Fruit fly (Drosophila melanogaster): ENCODE data around the gene CG5196.

CG5196 gene

dm6 chr3R:12372800-12373199 is 35.3 kb upstream of the CG5196 start, which contains the start of gene GstD3:
GstD3 (plus strand) TSS chr3R:12373068.
- TF ChIP-seq ttk (optimal IDR thresholded peaks at IDR 0.05) (no peak), Myc (optimal IDR thresholded peaks at IDR 0.05) (no peak), psq (optimal IDR thresholded peaks at IDR 0.05) (no peak), insv (optimal IDR thresholded peaks at IDR 0.05) (no peak), h (optimal IDR thresholded peaks at IDR 0.05) (no peak), Sin3A (optimal IDR thresholded peaks at IDR 0.05) (no peak)

- no peak for TF ChIP-seq h (optimal IDR thresholded peaks at IDR 0.05)
- TF ChIP-seq Sin3A (optimal IDR thresholded peaks at IDR 0.05), result no peak
- no peak for TF ChIP-seq ttk (optimal IDR thresholded peaks at IDR 0.05)
- no peak for TF ChIP-seq Myc (optimal IDR thresholded peaks at IDR 0.05)
- no peak for TF ChIP-seq psq (optimal IDR thresholded peaks at IDR 0.05)
- no peak for TF ChIP-seq insv (optimal IDR thresholded peaks at IDR 0.05)
Observed at dm6 chr3R:12373800-12374199, 34.3 kb upstream of the CG5196 start, which contains the start of gene GstD4. GstD4 (plus strand) TSS chr3R:12374100.

- TF ChIP-seq ttk (optimal IDR thresholded peaks at IDR 0.05) (no peak), psq (optimal IDR thresholded peaks at IDR 0.05) (no peak), Sin3A (optimal IDR thresholded peaks at IDR 0.05) (no peak)
Observed at dm6 chr3R:12375258-12375783, 32.8 kb upstream of the CG5196 start, which contains the start of gene GstD5. GstD5 (plus strand) TSS chr3R:12375733.

- no peak for TF ChIP-seq insv (optimal IDR thresholded peaks at IDR 0.05)
- TF ChIP-seq Myc (optimal IDR thresholded peaks at IDR 0.05), result no peak
- no peak for TF ChIP-seq psq (optimal IDR thresholded peaks at IDR 0.05)
- no peak for TF ChIP-seq Sin3A (optimal IDR thresholded peaks at IDR 0.05)
- no peak for TF ChIP-seq h (optimal IDR thresholded peaks at IDR 0.05)
- TF ChIP-seq ttk (optimal IDR thresholded peaks at IDR 0.05), result no peak
Observed at dm6 chr3R:12376828-12377227, 31.3 kb upstream of the CG5196 start, which contains the start of gene GstD6. GstD6 (plus strand) TSS chr3R:12377128.

- no peak for TF ChIP-seq insv (optimal IDR thresholded peaks at IDR 0.05)
- no peak for TF ChIP-seq Sin3A (optimal IDR thresholded peaks at IDR 0.05)
- no peak for TF ChIP-seq h (optimal IDR thresholded peaks at IDR 0.05)
- no peak for TF ChIP-seq ttk (optimal IDR thresholded peaks at IDR 0.05)
- TF ChIP-seq psq (optimal IDR thresholded peaks at IDR 0.05), result no peak
- no peak for TF ChIP-seq Myc (optimal IDR thresholded peaks at IDR 0.05)
Observed at dm6 chr3R:12378200-12378599, 29.9 kb upstream of the CG5196 start, which contains the start of gene GstD7. GstD7 (plus strand) TSS chr3R:12378500.

dm6 chr3R:12379249-12379648 is 28.9 kb upstream of the CG5196 start:
- no peak for TF ChIP-seq insv (optimal IDR thresholded peaks at IDR 0.05)
- no peak for TF ChIP-seq psq (optimal IDR thresholded peaks at IDR 0.05)
- TF ChIP-seq ttk (optimal IDR thresholded peaks at IDR 0.05), result no peak
- no peak for TF ChIP-seq Sin3A (optimal IDR thresholded peaks at IDR 0.05)
- no peak for TF ChIP-seq h (optimal IDR thresholded peaks at IDR 0.05)
- TF ChIP-seq Myc (optimal IDR thresholded peaks at IDR 0.05), result no peak

- no peak for TF ChIP-seq psq (optimal IDR thresholded peaks at IDR 0.05)
Observed at dm6 chr3R:12379708-12380107, 28.4 kb upstream of the CG5196 start, which contains the start of gene GstD8. GstD8 (plus strand) TSS chr3R:12380008.

- TF ChIP-seq ttk (optimal IDR thresholded peaks at IDR 0.05) (no peak), insv (optimal IDR thresholded peaks at IDR 0.05) (no peak), Myc (optimal IDR thresholded peaks at IDR 0.05) (no peak), psq (optimal IDR thresholded peaks at IDR 0.05) (no peak), h (optimal IDR thresholded peaks at IDR 0.05) (no peak), Sin3A (optimal IDR thresholded peaks at IDR 0.05) (no peak)
Observed at dm6 chr3R:12381130-12381700, 26.9 kb upstream of the CG5196 start.

dm6 chr3R:12382563-12382962 is 25.6 kb upstream of the CG5196 start, which contains the start of gene CG10035:
CG10035 (minus strand) TSS chr3R:12382691.
- TF ChIP-seq insv (optimal IDR thresholded peaks at IDR 0.05), result no peak
- TF ChIP-seq psq (optimal IDR thresholded peaks at IDR 0.05), result no peak
- no peak for TF ChIP-seq Sin3A (optimal IDR thresholded peaks at IDR 0.05)
- no peak for TF ChIP-seq Myc (optimal IDR thresholded peaks at IDR 0.05)
- no peak for TF ChIP-seq ttk (optimal IDR thresholded peaks at IDR 0.05)
- TF ChIP-seq h (optimal IDR thresholded peaks at IDR 0.05), result no peak

dm6 chr3R:12383036-12383435 is 25.1 kb upstream of the CG5196 start, which contains the start of gene GstD11:
GstD11 (plus strand) TSS chr3R:12383336.
- TF ChIP-seq Sin3A (optimal IDR thresholded peaks at IDR 0.05), result no peak
- TF ChIP-seq ttk (optimal IDR thresholded peaks at IDR 0.05), result no peak
- no peak for TF ChIP-seq h (optimal IDR thresholded peaks at IDR 0.05)
- TF ChIP-seq psq (optimal IDR thresholded peaks at IDR 0.05), result no peak
- no peak for TF ChIP-seq Myc (optimal IDR thresholded peaks at IDR 0.05)
- no peak for TF ChIP-seq insv (optimal IDR thresholded peaks at IDR 0.05)

- TF ChIP-seq Myc (optimal IDR thresholded peaks at IDR 0.05) (no peak), ttk (optimal IDR thresholded peaks at IDR 0.05) (no peak), h (optimal IDR thresholded peaks at IDR 0.05) (no peak), Sin3A (optimal IDR thresholded peaks at IDR 0.05) (no peak), psq (optimal IDR thresholded peaks at IDR 0.05) (no peak)
Observed at dm6 chr3R:12383784-12384183, 24.3 kb upstream of the CG5196 start.

dm6 chr3R:12384274-12384673 is 23.8 kb upstream of the CG5196 start:
- TF ChIP-seq Sin3A (optimal IDR thresholded peaks at IDR 0.05) (no peak), insv (optimal IDR thresholded peaks at IDR 0.05) (no peak), psq (optimal IDR thresholded peaks at IDR 0.05) (no peak), h (optimal IDR thresholded peaks at IDR 0.05) (no peak), Myc (optimal IDR thresholded peaks at IDR 0.05) (no peak)

dm6 chr3R:12385949-12386348 is 22.2 kb upstream of the CG5196 start, which contains the start of gene Sol1:
Sol1 (plus strand) TSS chr3R:12386249.
- no peak for TF ChIP-seq h (optimal IDR thresholded peaks at IDR 0.05)
- TF ChIP-seq insv (optimal IDR thresholded peaks at IDR 0.05), result no peak
- TF ChIP-seq Myc (optimal IDR thresholded peaks at IDR 0.05), result no peak
- no peak for TF ChIP-seq ttk (optimal IDR thresholded peaks at IDR 0.05)
- no peak for TF ChIP-seq Sin3A (optimal IDR thresholded peaks at IDR 0.05)
- no peak for TF ChIP-seq psq (optimal IDR thresholded peaks at IDR 0.05)

Measured in Kc167 (cell line).